Fruit fly (Drosophila melanogaster): ENCODE data around the gene CG33773.

DNA sequence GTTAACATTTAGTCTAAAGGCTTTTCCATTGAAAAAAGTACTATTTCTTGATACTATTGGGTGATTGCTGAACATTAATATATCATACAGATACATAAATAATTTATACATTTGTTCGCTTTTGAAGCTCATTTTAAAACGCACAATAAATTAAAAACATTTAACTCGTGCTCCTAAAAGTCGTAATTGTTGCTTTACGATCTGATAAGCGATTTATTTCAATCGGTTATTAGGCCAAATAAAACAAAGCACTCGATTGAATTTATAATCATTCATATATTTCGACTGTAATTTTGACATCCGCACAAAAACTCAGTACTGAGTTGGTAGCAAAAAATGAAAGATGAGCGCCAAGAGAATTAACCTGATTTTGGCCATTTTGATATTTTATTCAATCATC is at the start of gene CG33773:
- TF ChIP-seq usp (GFP tag; optimal IDR thresholded peaks at IDR 0.05) (no peak), psq (optimal IDR thresholded peaks at IDR 0.05) (no peak)
